Worm (Caenorhabditis elegans) whole organism, late embryonic: ENCODE data around the gene lgl-1.

Experiments
- C08G9.2 ChIP-seq: sonication (generic microtip); optimal IDR thresholded peaks from 2 replicates; lab custom pipeline; 2016; ENCODE audit warnings: mild to moderate bottlenecking, missing genetic modification characterization, moderate library complexity, missing compliant biosample characterization
- C38D4.7 ChIP-seq: fragments of 200-800 bp; sonication (Bioruptor generic); optimal IDR thresholded peaks from 2 replicates; lab custom pipeline; 2018; ENCODE audit warnings: mild to moderate bottlenecking, missing genetic modification characterization, moderate library complexity, missing compliant biosample characterization
- F13H6.1 ChIP-seq: sonication (generic microtip); optimal IDR thresholded peaks from 2 replicates; lab custom pipeline; 2016; ENCODE audit warnings: missing genetic modification characterization, missing compliant biosample characterization
- K09A11.1 ChIP-seq: sonication (generic microtip); optimal IDR thresholded peaks from 2 replicates; lab custom pipeline; 2017; ENCODE audit warnings: antibody characterized with exemption, mild to moderate bottlenecking, missing genetic modification characterization, missing compliant biosample characterization; ENCODE audit not compliant: insufficient read depth
- ahr-1 ChIP-seq: sonication (generic microtip); optimal IDR thresholded peaks from 2 replicates; lab custom pipeline; 2016; ENCODE audit warnings: missing genetic modification characterization, missing compliant biosample characterization
- ceh-18 ChIP-seq: sonication (generic microtip); optimal IDR thresholded peaks from 2 replicates; lab custom pipeline; 2016; ENCODE audit warnings: missing genetic modification characterization, missing compliant biosample characterization
- ceh-22 ChIP-seq: sonication (generic microtip); optimal IDR thresholded peaks from 2 replicates; lab custom pipeline; 2017; ENCODE audit warnings: missing biosample characterization, missing genetic modification characterization
- ceh-24 ChIP-seq: sonication (generic microtip); optimal IDR thresholded peaks from 2 replicates; lab custom pipeline; 2016; ENCODE audit warnings: mild to moderate bottlenecking, missing genetic modification characterization, missing compliant biosample characterization
- ceh-34 ChIP-seq: sonication (generic microtip); optimal IDR thresholded peaks from 2 replicates; lab custom pipeline; 2016; ENCODE audit warnings: mild to moderate bottlenecking, missing genetic modification characterization, missing compliant biosample characterization
- ceh-6 ChIP-seq: fragments of 200-800 bp; sonication (Bioruptor generic); optimal IDR thresholded peaks from 2 replicates; lab custom pipeline; 2018; ENCODE audit warnings: mild to moderate bottlenecking, missing genetic modification characterization, missing compliant biosample characterization
- ceh-9 ChIP-seq: sonication (generic microtip); optimal IDR thresholded peaks from 2 replicates; lab custom pipeline; 2016; ENCODE audit warnings: mild to moderate bottlenecking, missing genetic modification characterization, inconsistent platforms, missing compliant biosample characterization
- che-1 ChIP-seq: sonication (generic microtip); optimal IDR thresholded peaks from 2 replicates; lab custom pipeline; 2016; ENCODE audit warnings: mild to moderate bottlenecking, missing genetic modification characterization, missing compliant biosample characterization
- dmd-4 ChIP-seq: sonication (generic microtip); optimal IDR thresholded peaks from 2 replicates; lab custom pipeline; 2016; ENCODE audit warnings: borderline replicate concordance, missing genetic modification characterization, missing compliant biosample characterization
- dve-1 ChIP-seq: sonication (generic microtip); optimal IDR thresholded peaks from 2 replicates; lab custom pipeline; 2017; ENCODE audit warnings: antibody characterized with exemption, mild to moderate bottlenecking, missing genetic modification characterization, missing compliant biosample characterization
- ets-4 ChIP-seq: sonication (generic microtip); optimal IDR thresholded peaks from 2 replicates; lab custom pipeline; 2016; ENCODE audit warnings: missing genetic modification characterization, missing compliant biosample characterization
- eyg-1 ChIP-seq: sonication (generic microtip); optimal IDR thresholded peaks from 2 replicates; lab custom pipeline; 2016; ENCODE audit warnings: missing genotype, missing genetic modification characterization, missing compliant biosample characterization
- gmeb-2 ChIP-seq: sonication (generic microtip); optimal IDR thresholded peaks from 2 replicates; lab custom pipeline; 2016; ENCODE audit warnings: missing genetic modification characterization, inconsistent platforms, missing compliant biosample characterization
- hlh-13 ChIP-seq: fragments of 200-800 bp; sonication (Bioruptor generic); optimal IDR thresholded peaks from 2 replicates; lab custom pipeline; 2018; ENCODE audit warnings: mild to moderate bottlenecking, missing genetic modification characterization, missing compliant biosample characterization
- hlh-30 ChIP-seq: sonication (generic microtip); optimal IDR thresholded peaks from 2 replicates; lab custom pipeline; 2017; ENCODE audit warnings: antibody characterized with exemption, missing genetic modification characterization, missing compliant biosample characterization; ENCODE audit not compliant: insufficient read depth
- hlh-6 ChIP-seq: sonication (generic microtip); optimal IDR thresholded peaks from 2 replicates; lab custom pipeline; 2016; ENCODE audit warnings: missing genotype, missing genetic modification characterization, missing compliant biosample characterization
- hlh-8 ChIP-seq: sonication (generic microtip); optimal IDR thresholded peaks from 2 replicates; lab custom pipeline; 2016; ENCODE audit warnings: missing genotype, missing genetic modification characterization, missing compliant biosample characterization
- lim-6 ChIP-seq: sonication (generic microtip); optimal IDR thresholded peaks from 2 replicates; lab custom pipeline; 2016; ENCODE audit warnings: missing genetic modification characterization, missing compliant biosample characterization
- lin-11 ChIP-seq: fragments of 200-800 bp; sonication (Bioruptor generic); optimal IDR thresholded peaks from 2 replicates; lab custom pipeline; 2018; ENCODE audit warnings: mild to moderate bottlenecking, missing genetic modification characterization, missing compliant biosample characterization
- madf-2 ChIP-seq: sonication (generic microtip); optimal IDR thresholded peaks from 2 replicates; lab custom pipeline; 2017; ENCODE audit warnings: missing genetic modification characterization, missing compliant biosample characterization
- mec-3 ChIP-seq: sonication (generic microtip); optimal IDR thresholded peaks from 2 replicates; lab custom pipeline; 2016; ENCODE audit warnings: borderline replicate concordance, missing genetic modification characterization, missing compliant biosample characterization
- nfya-1 ChIP-seq: sonication (generic microtip); optimal IDR thresholded peaks from 2 replicates; lab custom pipeline; 2017; ENCODE audit warnings: missing genetic modification characterization, mild to moderate bottlenecking, missing compliant biosample characterization, antibody characterized with exemption, moderate library complexity
- nhr-11 ChIP-seq: fragments of 150-350 bp; optimal IDR thresholded peaks from 2 replicates; lab custom pipeline; 2014; ENCODE audit warnings: missing biosample characterization, missing genetic modification characterization
- nhr-232 ChIP-seq: sonication (generic microtip); optimal IDR thresholded peaks from 2 replicates; lab custom pipeline; 2016; ENCODE audit warnings: missing genetic modification characterization, missing compliant biosample characterization
- npax-4 ChIP-seq: sonication (generic microtip); optimal IDR thresholded peaks from 2 replicates; lab custom pipeline; 2016; ENCODE audit warnings: missing genetic modification characterization, missing compliant biosample characterization
- odd-2 ChIP-seq: sonication (generic microtip); optimal IDR thresholded peaks from 2 replicates; lab custom pipeline; 2017; ENCODE audit warnings: antibody characterized with exemption, mild to moderate bottlenecking, missing genetic modification characterization, missing compliant biosample characterization
- pag-3 ChIP-seq: sonication (generic microtip); optimal IDR thresholded peaks from 2 replicates; lab custom pipeline; 2016; ENCODE audit warnings: missing compliant biosample characterization, missing genetic modification characterization, borderline replicate concordance
- pha-2 ChIP-seq: sonication (generic microtip); optimal IDR thresholded peaks from 2 replicates; lab custom pipeline; 2017; ENCODE audit warnings: mild to moderate bottlenecking, missing genetic modification characterization, missing compliant biosample characterization
- pha-4 ChIP-seq: fragments of 150-350 bp; optimal IDR thresholded peaks from 2 replicates; lab custom pipeline; 2018; ENCODE audit warnings: missing biosample characterization, missing genetic modification reagents, missing genetic modification characterization
- pros-1 ChIP-seq: fragments of 150-350 bp; optimal IDR thresholded peaks from 2 replicates; lab custom pipeline; 2014; ENCODE audit warnings: missing biosample characterization, missing genetic modification reagents, missing genetic modification characterization
- ref-2 ChIP-seq: sonication (generic microtip); optimal IDR thresholded peaks from 2 replicates; lab custom pipeline; 2016; ENCODE audit warnings: missing genetic modification characterization, missing compliant biosample characterization
- sox-4 ChIP-seq: sonication (generic microtip); optimal IDR thresholded peaks from 2 replicates; lab custom pipeline; 2017; ENCODE audit warnings: mild to moderate bottlenecking, missing genetic modification characterization, inconsistent platforms, missing compliant biosample characterization
- ttx-3 ChIP-seq: sonication (generic microtip); optimal IDR thresholded peaks from 2 replicates; lab custom pipeline; 2016; ENCODE audit warnings: missing genetic modification reagents, missing genetic modification characterization, missing compliant biosample characterization
- unc-42 ChIP-seq: sonication (generic microtip); optimal IDR thresholded peaks from 2 replicates; lab custom pipeline; 2016; ENCODE audit warnings: missing genotype, missing genetic modification characterization, missing compliant biosample characterization
- unc-55 ChIP-seq: sonication (generic microtip); optimal IDR thresholded peaks from 2 replicates; lab custom pipeline; 2017; ENCODE audit warnings: missing biosample characterization, missing genetic modification reagents, missing genetic modification characterization
- unc-86 ChIP-seq: sonication (generic microtip); optimal IDR thresholded peaks from 2 replicates; lab custom pipeline; 2016; ENCODE audit warnings: missing genetic modification characterization, missing compliant biosample characterization
- zip-5 ChIP-seq: sonication (generic microtip); optimal IDR thresholded peaks from 2 replicates; lab custom pipeline; 2016; ENCODE audit warnings: missing genetic modification characterization, missing compliant biosample characterization

lgl-1 gene

ce11 chrX:915510-915909, 44.6 kb upstream of the lgl-1 start, which contains the start of gene sel-12 (continued):
- TF ChIP-seq pha-4 (tag; lab: Kevin White, UChicago) = no peak
- no peak for TF ChIP-seq ahr-1 (tag; lab: Kevin White, UChicago)
- TF ChIP-seq ceh-22 (tag; lab: Kevin White, UChicago) = no peak
- no peak for TF ChIP-seq unc-55 (GFP tag; lab: Kevin White, UChicago)
- TF ChIP-seq hlh-30 (tag; lab: Kevin White, UChicago) = no peak
- TF ChIP-seq odd-2 = no peak
- TF ChIP-seq gmeb-2 (tag; lab: Kevin White, UChicago) = no peak
- TF ChIP-seq dmd-4 (tag; lab: Kevin White, UChicago) = no peak
- TF ChIP-seq ceh-24 (tag; lab: Kevin White, UChicago) = no peak
- TF ChIP-seq nhr-232 (tag; lab: Kevin White, UChicago) = no peak
- no peak for TF ChIP-seq C38D4.7
- TF ChIP-seq che-1 = no peak
- TF ChIP-seq lin-11 (tag; lab: Kevin White, UChicago) = no peak
- no peak for TF ChIP-seq dve-1
- no peak for TF ChIP-seq F13H6.1 (tag; lab: Kevin White, UChicago)
- no peak for TF ChIP-seq K09A11.1
- no peak for TF ChIP-seq zip-5
- TF ChIP-seq sox-4 (tag; lab: Kevin White, UChicago) = no peak
- TF ChIP-seq ttx-3 = no peak
- TF ChIP-seq nhr-11 (tag; lab: Kevin White, UChicago) = no peak
- TF ChIP-seq ets-4 (tag; lab: Kevin White, UChicago) = no peak
- peak; percentile 64 for TF ChIP-seq ceh-34 (tag; lab: Kevin White, UChicago)
- peak; percentile 27 for TF ChIP-seq unc-42
- TF ChIP-seq lim-6 (tag; lab: Kevin White, UChicago) = no peak
- no peak for TF ChIP-seq pros-1
- peak; percentile 31 for TF ChIP-seq hlh-8
- TF ChIP-seq eyg-1 (tag; lab: Kevin White, UChicago) = no peak
- TF ChIP-seq pag-3 (tag; lab: Kevin White, UChicago) = no peak
- TF ChIP-seq ref-2 (tag; lab: Kevin White, UChicago) = peak; percentile 16
- no peak for TF ChIP-seq ceh-6
- TF ChIP-seq mec-3 (tag; lab: Kevin White, UChicago) = no peak
- no peak for TF ChIP-seq unc-86 (tag; lab: Kevin White, UChicago)

- no peak for TF ChIP-seq ttx-3
- TF ChIP-seq ahr-1 (tag; lab: Kevin White, UChicago) = no peak
- TF ChIP-seq madf-2 (tag; lab: Kevin White, UChicago) = no peak
- no peak for TF ChIP-seq che-1
- TF ChIP-seq ceh-18 (tag; lab: Kevin White, UChicago) = no peak
- TF ChIP-seq dve-1 = no peak
- TF ChIP-seq hlh-6 (tag; lab: Kevin White, UChicago) = no peak
- no peak for TF ChIP-seq C08G9.2 (tag; lab: Kevin White, UChicago)
- TF ChIP-seq nfya-1 (tag; lab: Kevin White, UChicago) = no peak
- TF ChIP-seq hlh-13 (GFP tag; lab: Kevin White, UChicago) = no peak
- no peak for TF ChIP-seq pha-4 (tag; lab: Kevin White, UChicago)
- TF ChIP-seq npax-4 (tag; lab: Kevin White, UChicago) = no peak
- no peak for TF ChIP-seq unc-86 (tag; lab: Kevin White, UChicago)
- no peak for TF ChIP-seq pha-2
- no peak for TF ChIP-seq F13H6.1 (tag; lab: Kevin White, UChicago)
- TF ChIP-seq odd-2 = no peak
- no peak for TF ChIP-seq lin-11 (tag; lab: Kevin White, UChicago)
- TF ChIP-seq ceh-9 = no peak
- TF ChIP-seq nhr-11 (tag; lab: Kevin White, UChicago) = no peak
These were observed 42.1 kb upstream of the lgl-1 start, which contains the start of gene F35H12.6 for ce11 chrX:912990-913389. F35H12.6 (plus strand) TSS chrX:913290.
